Worm (Caenorhabditis elegans) whole organism, midembryonic: ENCODE measurements around the gene polg-1.
A peak's percentile ranks its signal among the peaks of the same experiment; 100 is the strongest.

Experiments used
- T22C8.4 ChIP-seq: fragments of 200-800 bp; sonication (Bioruptor generic); IDR thresholded peaks from 2 replicates; pipeline ENCODE4 v1.3.6; 2022; ENCODE audit warnings: missing genetic modification characterization, missing compliant biosample characterization
- cog-1 ChIP-seq: sonication (generic microtip); optimal IDR thresholded peaks from 2 replicates; lab custom pipeline; 2016; ENCODE audit warnings: missing genetic modification characterization, missing compliant biosample characterization
- flt-1 ChIP-seq: fragments of 200-800 bp; sonication (Bioruptor generic); IDR thresholded peaks from 2 replicates; pipeline ENCODE4 v1.3.6; 2022; ENCODE audit warnings: missing genetic modification characterization, missing compliant biosample characterization
- klf-2 ChIP-seq: fragments of 200-800 bp; sonication (Bioruptor generic); conservative IDR thresholded peaks from 2 replicates; pipeline ENCODE4 v1.3.6; 2022; ENCODE audit warnings: missing genetic modification reagents, missing genetic modification characterization, missing compliant biosample characterization
- med-1 ChIP-seq: sonication (generic microtip); optimal IDR thresholded peaks from 2 replicates; lab custom pipeline; 2017; ENCODE audit warnings: missing genetic modification characterization, mild to moderate bottlenecking, missing compliant biosample characterization, antibody characterized with exemption, missing genetic modification reagents; ENCODE audit not compliant: insufficient read depth
- ref-1 ChIP-seq: fragments of 200-800 bp; sonication (Bioruptor generic); conservative IDR thresholded peaks from 2 replicates; pipeline ENCODE4 v1.3.6; 2022; ENCODE audit warnings: missing genetic modification reagents, missing genetic modification characterization, missing compliant biosample characterization
- tab-1 ChIP-seq: fragments of 200-800 bp; sonication (Bioruptor generic); IDR thresholded peaks from 2 replicates; pipeline ENCODE4 v1.3.6; 2022; ENCODE audit warnings: missing genetic modification characterization, missing compliant biosample characterization
- ztf-23 ChIP-seq: fragments of 200-800 bp; sonication (Bioruptor generic); IDR thresholded peaks from 2 replicates; pipeline ENCODE4 v1.3.6; 2022; ENCODE audit warnings: missing genetic modification reagents, missing genetic modification characterization, missing compliant biosample characterization
- ztf-29 ChIP-seq: fragments of 200-800 bp; sonication (Bioruptor generic); IDR thresholded peaks from 2 replicates; pipeline ENCODE4 v1.3.6; 2022; ENCODE audit warnings: missing genetic modification reagents, missing genetic modification characterization, missing compliant biosample characterization

Gene polg-1

ce11 chrII:12222524-12222923 lies 22.8 kb upstream of the polg-1 start:
- TF ChIP-seq flt-1 (GFP tag; lab: Robert Waterston, UW) (peak; percentile 71; the same call in 1 of the 2 replicates), cog-1 (tag; lab: Kevin White, UChicago) (peak; percentile 61), tab-1 (0 out of 2 replicates have a peak, but pooled peaks have one; percentile 61), med-1 (GFP tag; lab: Kevin White, UChicago) (no peak)

- TF ChIP-seq med-1 (GFP tag; lab: Kevin White, UChicago) = no peak
- TF ChIP-seq ref-1 (GFP tag; lab: Robert Waterston, UW) = no peak
- no peak for TF ChIP-seq tab-1
- TF ChIP-seq ztf-29 = no peak
- no peak for TF ChIP-seq cog-1 (tag; lab: Kevin White, UChicago)
- no peak for TF ChIP-seq flt-1 (GFP tag; lab: Robert Waterston, UW)
- TF ChIP-seq ztf-23 = no peak
- TF ChIP-seq T22C8.4 (GFP tag; lab: Robert Waterston, UW) = no peak
- no peak for TF ChIP-seq klf-2 (GFP tag; lab: Robert Waterston, UW)
Observed at ce11 chrII:12214562-12214961, 14.8 kb upstream of the polg-1 start.

ce11 chrII:12211652-12212245 lies 12.0 kb upstream of the polg-1 start:
- no peak for TF ChIP-seq cog-1 (tag; lab: Kevin White, UChicago)
- no peak for TF ChIP-seq klf-2 (GFP tag; lab: Robert Waterston, UW)
- no peak for TF ChIP-seq ztf-29
- no peak for TF ChIP-seq T22C8.4 (GFP tag; lab: Robert Waterston, UW)
- TF ChIP-seq ztf-23 = no peak

- TF ChIP-seq T22C8.4 (GFP tag; lab: Robert Waterston, UW) (0 out of 2 replicates have a peak, but pooled peaks have one; percentile 6), med-1 (GFP tag; lab: Kevin White, UChicago) (no peak)
Observed at ce11 chrII:12208741-12209140, 9.0 kb upstream of the polg-1 start.

ce11 chrII:12204617-12205016 lies 4.9 kb upstream of the polg-1 start:
- TF ChIP-seq cog-1 (tag; lab: Kevin White, UChicago) (no peak), flt-1 (GFP tag; lab: Robert Waterston, UW) (no peak), ztf-29 (no peak), klf-2 (GFP tag; lab: Robert Waterston, UW) (no peak), tab-1 (no peak), ref-1 (GFP tag; lab: Robert Waterston, UW) (no peak), med-1 (GFP tag; lab: Kevin White, UChicago) (no peak), ztf-23 (no peak), T22C8.4 (GFP tag; lab: Robert Waterston, UW) (no peak)

ce11 chrII:12202921-12203320 lies 3.2 kb upstream of the polg-1 start, which contains the start of gene aqp-12:
Gene aqp-12 (plus strand): TSS chrII:12203221.
- no peak for TF ChIP-seq flt-1 (GFP tag; lab: Robert Waterston, UW)

- TF ChIP-seq ref-1 (GFP tag; lab: Robert Waterston, UW) (no peak), cog-1 (tag; lab: Kevin White, UChicago) (no peak), ztf-23 (no peak), klf-2 (GFP tag; lab: Robert Waterston, UW) (no peak), tab-1 (no peak)
Observed at ce11 chrII:12202281-12202680, 2.5 kb upstream of the polg-1 start, which contains the start of gene trpp-5. Gene trpp-5 (minus strand): TSS chrII:12202381.

ce11 chrII:12199209-12199608 lies 553 bp downstream of the polg-1 start:
- no peak for TF ChIP-seq med-1 (GFP tag; lab: Kevin White, UChicago)
- TF ChIP-seq ztf-29 = no peak
- TF ChIP-seq T22C8.4 (GFP tag; lab: Robert Waterston, UW) = peak; percentile 76

- TF ChIP-seq flt-1 (GFP tag; lab: Robert Waterston, UW) (no peak), tab-1 (no peak), med-1 (GFP tag; lab: Kevin White, UChicago) (no peak), ztf-23 (no peak), ztf-29 (no peak), ref-1 (GFP tag; lab: Robert Waterston, UW) (no peak), cog-1 (tag; lab: Kevin White, UChicago) (no peak), T22C8.4 (GFP tag; lab: Robert Waterston, UW) (no peak), klf-2 (GFP tag; lab: Robert Waterston, UW) (no peak)
Observed at ce11 chrII:12189193-12189592, 10.6 kb downstream of the polg-1 start.

- TF ChIP-seq T22C8.4 (GFP tag; lab: Robert Waterston, UW) (no peak), ztf-29 (no peak), med-1 (GFP tag; lab: Kevin White, UChicago) (no peak), flt-1 (GFP tag; lab: Robert Waterston, UW) (no peak), cog-1 (tag; lab: Kevin White, UChicago) (no peak), ref-1 (GFP tag; lab: Robert Waterston, UW) (no peak), ztf-23 (no peak), tab-1 (no peak), klf-2 (GFP tag; lab: Robert Waterston, UW) (no peak)
Observed at ce11 chrII:12186726-12187125, 13.0 kb downstream of the polg-1 start.

ce11 chrII:12185710-12186109 lies 14.1 kb downstream of the polg-1 start, which contains the start of gene Y57A10A.14:
Gene Y57A10A.14 (plus strand): TSS chrII:12185937.
- no peak for TF ChIP-seq ztf-29
- TF ChIP-seq ztf-23 = no peak
- no peak for TF ChIP-seq flt-1 (GFP tag; lab: Robert Waterston, UW)
- no peak for TF ChIP-seq ref-1 (GFP tag; lab: Robert Waterston, UW)
- no peak for TF ChIP-seq cog-1 (tag; lab: Kevin White, UChicago)
- no peak for TF ChIP-seq med-1 (GFP tag; lab: Kevin White, UChicago)
